Worm (Caenorhabditis elegans) whole organism, late embryonic: ENCODE results near the gene pct-1.

ENCODE experiments used
- C08G9.2 ChIP-seq: sonication (generic microtip); optimal IDR thresholded peaks from 2 replicates; lab custom pipeline; 2016; ENCODE audit warnings: mild to moderate bottlenecking, missing genetic modification characterization, moderate library complexity, missing compliant biosample characterization
- F13H6.1 ChIP-seq: sonication (generic microtip); optimal IDR thresholded peaks from 2 replicates; lab custom pipeline; 2016; ENCODE audit warnings: missing genetic modification characterization, missing compliant biosample characterization
- K02D7.2 ChIP-seq: sonication (generic microtip); optimal IDR thresholded peaks from 2 replicates; lab custom pipeline; 2017; ENCODE audit warnings: mild to moderate bottlenecking, missing genetic modification characterization, missing compliant biosample characterization
- ahr-1 ChIP-seq: sonication (generic microtip); optimal IDR thresholded peaks from 2 replicates; lab custom pipeline; 2016; ENCODE audit warnings: missing genetic modification characterization, missing compliant biosample characterization
- ama-1 ChIP-seq: fragments of 150-350 bp; optimal IDR thresholded peaks from 2 replicates; lab custom pipeline; 2014
- ceh-14 ChIP-seq: sonication (generic microtip); optimal IDR thresholded peaks from 2 replicates; lab custom pipeline; 2016; ENCODE audit warnings: missing genotype, missing genetic modification characterization, missing compliant biosample characterization
- ceh-19 ChIP-seq: fragments of 200-800 bp; sonication (Bioruptor generic); optimal IDR thresholded peaks from 2 replicates; lab custom pipeline; 2018; ENCODE audit warnings: mild to moderate bottlenecking, missing genetic modification characterization, missing compliant biosample characterization
- ceh-22 ChIP-seq: sonication (generic microtip); optimal IDR thresholded peaks from 2 replicates; lab custom pipeline; 2017; ENCODE audit warnings: missing biosample characterization, missing genetic modification characterization
- ceh-24 ChIP-seq: sonication (generic microtip); optimal IDR thresholded peaks from 2 replicates; lab custom pipeline; 2016; ENCODE audit warnings: mild to moderate bottlenecking, missing genetic modification characterization, missing compliant biosample characterization
- ceh-31 ChIP-seq: sonication (generic microtip); optimal IDR thresholded peaks from 2 replicates; lab custom pipeline; 2016; ENCODE audit warnings: missing genetic modification characterization, missing compliant biosample characterization
- ceh-6 ChIP-seq: fragments of 200-800 bp; sonication (Bioruptor generic); optimal IDR thresholded peaks from 2 replicates; lab custom pipeline; 2018; ENCODE audit warnings: mild to moderate bottlenecking, missing genetic modification characterization, missing compliant biosample characterization
- ceh-9 ChIP-seq: sonication (generic microtip); optimal IDR thresholded peaks from 2 replicates; lab custom pipeline; 2016; ENCODE audit warnings: mild to moderate bottlenecking, missing genetic modification characterization, inconsistent platforms, missing compliant biosample characterization
- che-1 ChIP-seq: sonication (generic microtip); optimal IDR thresholded peaks from 2 replicates; lab custom pipeline; 2016; ENCODE audit warnings: mild to moderate bottlenecking, missing genetic modification characterization, missing compliant biosample characterization
- eyg-1 ChIP-seq: sonication (generic microtip); optimal IDR thresholded peaks from 2 replicates; lab custom pipeline; 2016; ENCODE audit warnings: missing genotype, missing genetic modification characterization, missing compliant biosample characterization
- gmeb-2 ChIP-seq: sonication (generic microtip); optimal IDR thresholded peaks from 2 replicates; lab custom pipeline; 2016; ENCODE audit warnings: missing genetic modification characterization, inconsistent platforms, missing compliant biosample characterization
- hlh-13 ChIP-seq: fragments of 200-800 bp; sonication (Bioruptor generic); optimal IDR thresholded peaks from 2 replicates; lab custom pipeline; 2018; ENCODE audit warnings: mild to moderate bottlenecking, missing genetic modification characterization, missing compliant biosample characterization
- hlh-15 ChIP-seq: sonication (generic microtip); optimal IDR thresholded peaks from 2 replicates; lab custom pipeline; 2016; ENCODE audit warnings: missing genetic modification characterization, missing compliant biosample characterization
- hlh-30 ChIP-seq: sonication (generic microtip); optimal IDR thresholded peaks from 2 replicates; lab custom pipeline; 2017; ENCODE audit warnings: antibody characterized with exemption, missing genetic modification characterization, missing compliant biosample characterization; ENCODE audit not compliant: insufficient read depth
- lim-6 ChIP-seq: sonication (generic microtip); optimal IDR thresholded peaks from 2 replicates; lab custom pipeline; 2016; ENCODE audit warnings: missing genetic modification characterization, missing compliant biosample characterization
- lin-11 ChIP-seq: fragments of 200-800 bp; sonication (Bioruptor generic); optimal IDR thresholded peaks from 2 replicates; lab custom pipeline; 2018; ENCODE audit warnings: mild to moderate bottlenecking, missing genetic modification characterization, missing compliant biosample characterization
- mec-3 ChIP-seq: sonication (generic microtip); optimal IDR thresholded peaks from 2 replicates; lab custom pipeline; 2016; ENCODE audit warnings: borderline replicate concordance, missing genetic modification characterization, missing compliant biosample characterization
- nfya-1 ChIP-seq: sonication (generic microtip); optimal IDR thresholded peaks from 2 replicates; lab custom pipeline; 2017; ENCODE audit warnings: missing genetic modification characterization, mild to moderate bottlenecking, missing compliant biosample characterization, antibody characterized with exemption, moderate library complexity
- nhr-11 ChIP-seq: fragments of 150-350 bp; optimal IDR thresholded peaks from 2 replicates; lab custom pipeline; 2014; ENCODE audit warnings: missing biosample characterization, missing genetic modification characterization
- nhr-232 ChIP-seq: sonication (generic microtip); optimal IDR thresholded peaks from 2 replicates; lab custom pipeline; 2016; ENCODE audit warnings: missing genetic modification characterization, missing compliant biosample characterization
- pag-3 ChIP-seq: sonication (generic microtip); optimal IDR thresholded peaks from 2 replicates; lab custom pipeline; 2016; ENCODE audit warnings: missing compliant biosample characterization, missing genetic modification characterization, borderline replicate concordance
- pat-9 ChIP-seq: fragments of 200-800 bp; sonication (Bioruptor generic); optimal IDR thresholded peaks from 2 replicates; lab custom pipeline; 2018; ENCODE audit warnings: mild to moderate bottlenecking, missing genetic modification characterization, moderate library complexity, missing compliant biosample characterization
- pax-1 ChIP-seq: fragments of 150-350 bp; optimal IDR thresholded peaks from 2 replicates; lab custom pipeline; 2014; ENCODE audit warnings: missing biosample characterization, missing genetic modification characterization
- pqm-1 ChIP-seq: sonication (generic microtip); optimal IDR thresholded peaks from 2 replicates; lab custom pipeline; 2016; ENCODE audit warnings: missing genetic modification characterization, missing compliant biosample characterization
- ref-2 ChIP-seq: sonication (generic microtip); optimal IDR thresholded peaks from 2 replicates; lab custom pipeline; 2016; ENCODE audit warnings: missing genetic modification characterization, missing compliant biosample characterization
- rnt-1 ChIP-seq: sonication (generic microtip); optimal IDR thresholded peaks from 2 replicates; lab custom pipeline; 2016; ENCODE audit warnings: missing genetic modification characterization, missing compliant biosample characterization
- sox-2 ChIP-seq: fragments of 200-800 bp; sonication (Bioruptor generic); IDR thresholded peaks from 2 replicates; pipeline ENCODE4 v1.3.6; 2022; ENCODE audit warnings: missing genetic modification reagents, missing genetic modification characterization, missing compliant biosample characterization
- syd-9 ChIP-seq: sonication (generic microtip); optimal IDR thresholded peaks from 2 replicates; lab custom pipeline; 2016; ENCODE audit warnings: mild to moderate bottlenecking, missing genetic modification characterization, moderate library complexity, missing compliant biosample characterization
- tbx-7 ChIP-seq: sonication (generic microtip); optimal IDR thresholded peaks from 2 replicates; lab custom pipeline; 2016; ENCODE audit warnings: missing genotype, missing genetic modification characterization, missing compliant biosample characterization
- unc-42 ChIP-seq: sonication (generic microtip); optimal IDR thresholded peaks from 2 replicates; lab custom pipeline; 2016; ENCODE audit warnings: missing genotype, missing genetic modification characterization, missing compliant biosample characterization
- unc-55 ChIP-seq: sonication (generic microtip); optimal IDR thresholded peaks from 2 replicates; lab custom pipeline; 2017; ENCODE audit warnings: missing biosample characterization, missing genetic modification reagents, missing genetic modification characterization
- zip-5 ChIP-seq: sonication (generic microtip); optimal IDR thresholded peaks from 2 replicates; lab custom pipeline; 2016; ENCODE audit warnings: missing genetic modification characterization, missing compliant biosample characterization
- ztf-16 ChIP-seq: sonication (generic microtip); optimal IDR thresholded peaks from 2 replicates; lab custom pipeline; 2017; ENCODE audit warnings: missing genetic modification characterization, missing compliant biosample characterization

pct-1 gene

DNA sequence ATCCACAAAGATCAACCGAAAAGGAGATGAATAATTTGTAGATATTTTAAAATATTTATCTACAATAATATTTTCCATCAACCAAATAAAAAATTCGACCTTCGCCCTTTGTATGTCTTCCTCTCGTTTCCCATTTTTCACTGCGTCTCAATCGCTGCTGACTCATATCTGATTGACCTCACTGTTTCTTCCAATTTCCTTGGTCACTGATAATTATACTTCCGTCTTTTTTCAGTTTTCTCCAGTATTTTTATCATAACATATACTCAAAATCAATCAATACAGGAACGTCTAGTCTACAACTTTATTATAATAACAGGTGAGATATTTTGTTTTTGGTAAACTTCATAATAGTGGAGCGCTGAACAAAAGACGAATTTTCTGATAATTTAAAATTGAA, 37.3 kb upstream of the pct-1 start, which contains the start of gene pmk-3:
pmk-3 (plus strand) TSS at position 236 of the 400 bp plus-strand sequence.
- no peak for TF ChIP-seq ceh-9 (tag; lab: Kevin White, UChicago)
- no peak for TF ChIP-seq pqm-1 (tag; lab: Kevin White, UChicago)
- no peak for TF ChIP-seq ama-1 (lab: Kevin White, UChicago)
- no peak for TF ChIP-seq K02D7.2 (tag; lab: Kevin White, UChicago)
- TF ChIP-seq syd-9, result no peak
- TF ChIP-seq pat-9 (tag; lab: Kevin White, UChicago), result no peak
- TF ChIP-seq C08G9.2 (tag; lab: Kevin White, UChicago), result no peak
- no peak for TF ChIP-seq che-1 (tag; lab: Kevin White, UChicago)
- no peak for TF ChIP-seq tbx-7
- no peak for TF ChIP-seq hlh-30 (tag; lab: Kevin White, UChicago)
- TF ChIP-seq zip-5 (tag; lab: Kevin White, UChicago), result no peak
- no peak for TF ChIP-seq ceh-31
- no peak for TF ChIP-seq ceh-24
- TF ChIP-seq pag-3 (tag; lab: Kevin White, UChicago), result no peak
- no peak for TF ChIP-seq ceh-19 (GFP tag; lab: Kevin White, UChicago)
- TF ChIP-seq ceh-22, result no peak
- no peak for TF ChIP-seq hlh-13 (GFP tag; lab: Kevin White, UChicago)

DNA sequence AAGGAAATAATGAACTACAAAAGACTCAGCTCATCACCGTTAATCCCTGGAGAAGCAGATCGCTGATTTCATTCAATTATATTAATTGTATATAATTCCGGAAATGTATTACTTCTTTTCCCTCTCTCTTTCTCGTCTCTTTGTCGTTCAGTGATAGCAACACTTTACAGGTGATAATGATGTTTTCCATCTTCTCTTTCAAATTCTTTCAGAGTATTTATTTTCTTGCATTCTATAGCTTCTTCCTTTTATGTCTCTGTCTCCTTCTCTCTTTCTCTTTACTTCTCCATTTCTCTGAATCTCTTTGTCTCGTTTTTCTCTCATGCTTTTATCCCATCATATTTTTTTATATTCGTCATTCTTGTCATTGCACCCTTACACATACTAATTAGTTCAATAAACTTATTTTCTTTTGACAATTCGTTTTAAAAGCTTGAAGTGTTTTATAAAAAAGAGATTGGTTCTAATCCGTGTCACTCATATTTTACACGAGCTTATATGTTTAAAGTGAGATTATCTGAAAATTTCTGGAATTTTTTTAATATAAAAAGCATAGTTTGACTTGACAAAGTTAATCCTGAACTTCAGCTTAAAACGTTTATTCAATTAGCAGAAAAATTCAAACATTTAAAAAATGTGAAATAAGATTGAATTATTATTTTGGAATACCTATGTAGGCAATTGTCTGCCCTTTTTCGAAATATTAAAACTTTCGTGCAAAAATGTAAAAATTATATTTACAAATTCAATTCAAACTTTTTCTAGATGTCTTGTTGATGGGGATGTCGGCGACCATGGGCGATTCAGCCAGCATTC, 33.3 kb upstream of the pct-1 start, which contains the start of gene pmk-2:
pmk-2 (plus strand) TSS at position 766 of the 816 bp plus-strand sequence.
- TF ChIP-seq eyg-1 (tag; lab: Kevin White, UChicago), result no peak
- peak; percentile 49 for TF ChIP-seq unc-42
- peak; percentile 6 for TF ChIP-seq ceh-14 (tag; lab: Kevin White, UChicago)

DNA sequence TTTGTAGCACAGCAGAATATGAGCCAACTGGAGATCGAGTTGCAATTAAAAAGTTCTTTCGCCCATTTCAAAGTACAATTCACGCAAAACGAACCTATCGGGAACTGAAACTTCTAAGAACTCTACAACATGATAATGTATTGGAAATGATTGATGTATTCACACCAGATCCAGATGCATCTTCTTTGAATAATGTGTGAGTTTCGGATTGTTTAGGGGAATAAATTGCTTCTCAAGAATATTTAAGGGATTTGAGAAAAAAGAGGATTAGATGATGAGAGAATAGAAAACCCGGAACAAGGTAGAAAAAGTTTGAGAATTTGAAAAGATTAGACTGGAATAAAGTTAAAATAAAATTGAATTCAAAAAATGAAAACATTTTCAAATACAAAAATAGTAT, 31.9 kb upstream of the pct-1 start:
- TF ChIP-seq sox-2 (GFP tag; lab: Robert Waterston, UW), result no peak
- TF ChIP-seq nfya-1, result no peak
- TF ChIP-seq lin-11 (tag; lab: Kevin White, UChicago), result no peak
- TF ChIP-seq hlh-13 (GFP tag; lab: Kevin White, UChicago), result no peak
- TF ChIP-seq pag-3 (tag; lab: Kevin White, UChicago), result no peak
- no peak for TF ChIP-seq C08G9.2 (tag; lab: Kevin White, UChicago)
- TF ChIP-seq ceh-9 (tag; lab: Kevin White, UChicago), result no peak
- TF ChIP-seq ahr-1 (tag; lab: Kevin White, UChicago), result no peak
- TF ChIP-seq unc-55, result no peak
- no peak for TF ChIP-seq ztf-16 (tag; lab: Kevin White, UChicago)
- no peak for TF ChIP-seq tbx-7
- no peak for TF ChIP-seq ceh-24
- no peak for TF ChIP-seq rnt-1 (tag; lab: Kevin White, UChicago)
- no peak for TF ChIP-seq F13H6.1 (tag; lab: Kevin White, UChicago)
- no peak for TF ChIP-seq nhr-232 (tag; lab: Kevin White, UChicago)
- no peak for TF ChIP-seq lim-6 (tag; lab: Kevin White, UChicago)
- no peak for TF ChIP-seq K02D7.2 (tag; lab: Kevin White, UChicago)
- TF ChIP-seq mec-3 (tag; lab: Kevin White, UChicago), result no peak
- no peak for TF ChIP-seq eyg-1 (tag; lab: Kevin White, UChicago)
- no peak for TF ChIP-seq pax-1

DNA sequence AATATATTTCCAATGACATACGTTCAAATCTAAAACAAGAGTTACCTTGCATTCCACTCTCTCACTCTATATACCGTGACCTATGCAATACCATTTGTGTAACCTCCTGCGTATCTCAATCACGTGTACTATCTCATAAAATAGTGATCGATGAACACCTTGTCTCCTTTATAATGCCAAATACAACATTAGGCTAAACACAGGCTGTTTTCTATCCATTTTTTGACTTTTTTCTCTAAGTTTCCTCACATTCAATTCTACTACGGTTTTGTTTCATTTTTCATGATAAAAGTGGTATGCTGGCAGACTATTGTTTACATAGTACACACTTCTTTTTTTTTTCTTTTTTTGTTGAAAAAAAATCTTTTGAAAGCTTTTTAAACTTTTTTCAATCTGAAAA, 30.0 kb upstream of the pct-1 start:
- TF ChIP-seq nfya-1, result peak; percentile 10
- no peak for TF ChIP-seq ceh-24
- peak; percentile 91 for TF ChIP-seq hlh-30 (tag; lab: Kevin White, UChicago)
- TF ChIP-seq, all 69 proteins: peak for 2

DNA sequence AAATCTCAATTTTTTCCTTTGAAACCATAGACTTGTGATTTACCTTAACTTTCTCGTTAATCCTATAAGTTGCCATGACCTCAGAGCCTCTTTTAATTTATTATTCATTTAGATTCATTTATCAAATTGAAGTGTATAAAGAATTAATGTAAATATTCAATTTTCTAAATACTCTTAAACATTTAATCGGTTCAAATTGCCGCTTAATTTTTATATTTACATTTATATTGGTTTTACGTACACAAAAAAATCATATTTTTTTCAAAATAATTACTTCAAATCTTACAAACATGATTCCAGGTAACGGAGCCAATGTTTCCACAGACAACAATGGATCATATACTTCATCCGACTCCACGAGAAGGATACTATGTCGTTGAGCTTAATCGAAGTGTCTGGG, 27.8 kb upstream of the pct-1 start, which contains the start of gene pmk-1:
pmk-1 (plus strand) TSS at position 301 of the 400 bp plus-strand sequence.
- TF ChIP-seq unc-55, result no peak
- no peak for TF ChIP-seq sox-2 (GFP tag; lab: Robert Waterston, UW)
- TF ChIP-seq unc-42, result no peak
- no peak for TF ChIP-seq nhr-11
- TF ChIP-seq ceh-6 (GFP tag; lab: Kevin White, UChicago), result no peak
- TF ChIP-seq ref-2 (tag; lab: Kevin White, UChicago), result no peak
- no peak for TF ChIP-seq hlh-15 (tag; lab: Kevin White, UChicago)
- TF ChIP-seq pqm-1 (tag; lab: Kevin White, UChicago), result no peak
- TF ChIP-seq gmeb-2 (tag; lab: Kevin White, UChicago), result no peak
- no peak for TF ChIP-seq hlh-13 (GFP tag; lab: Kevin White, UChicago)
